Worm (Caenorhabditis elegans): Measurements from ENCODE around the gene fbxa-65.

DNA sequence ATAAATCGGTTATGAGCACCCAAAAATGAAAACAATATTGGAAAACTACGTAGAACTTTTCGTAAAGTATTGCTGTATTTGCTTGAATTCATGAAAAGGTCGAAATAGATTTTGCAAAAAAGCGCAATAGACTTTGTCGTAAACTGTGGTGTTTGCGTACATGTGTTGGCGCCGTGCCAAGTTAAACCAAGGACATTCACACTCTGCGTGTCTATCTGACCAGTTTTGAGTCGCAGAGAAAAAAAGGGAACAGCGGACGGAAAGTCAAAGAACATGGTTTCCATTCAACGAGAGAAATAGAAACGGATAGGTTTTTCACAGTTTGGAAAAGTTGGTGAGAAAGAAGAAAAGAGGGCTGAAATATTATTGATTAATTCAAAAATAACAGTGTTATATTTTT lies 44.7 kb upstream of the fbxa-65 start:
- TF ChIP-seq ama-1 (optimal IDR thresholded peaks at IDR 0.05) (no peak), ets-7 (tag; optimal IDR thresholded peaks at IDR 0.05) (no peak), flt-1 (GFP tag; IDR thresholded peaks at IDR 0.05) (no peak), tbx-37 (GFP tag; conservative IDR thresholded peaks at IDR 0.05) (no peak), hmbx-1 (tag; optimal IDR thresholded peaks at IDR 0.05) (no peak), sea-1 (GFP tag; conservative IDR thresholded peaks at IDR 0.05) (no peak), tbx-11 (GFP tag; IDR thresholded peaks at IDR 0.05) (no peak), hmg-4 (GFP tag; optimal IDR thresholded peaks at IDR 0.05) (no peak), tra-4 (tag; optimal IDR thresholded peaks at IDR 0.05) (no peak), F13C5.2 (tag; optimal IDR thresholded peaks at IDR 0.05) (no peak), hnd-1 (tag; optimal IDR thresholded peaks at IDR 0.05) (no peak), aly-1 (tag; optimal IDR thresholded peaks at IDR 0.05) (no peak), ceh-13 (GFP tag; optimal IDR thresholded peaks at IDR 0.05) (no peak), ceh-36 (tag; optimal IDR thresholded peaks at IDR 0.05) (no peak)
